Worm (Caenorhabditis elegans): ENCODE measurements around the gene F18H3.1.

F18H3.1 gene

DNA sequence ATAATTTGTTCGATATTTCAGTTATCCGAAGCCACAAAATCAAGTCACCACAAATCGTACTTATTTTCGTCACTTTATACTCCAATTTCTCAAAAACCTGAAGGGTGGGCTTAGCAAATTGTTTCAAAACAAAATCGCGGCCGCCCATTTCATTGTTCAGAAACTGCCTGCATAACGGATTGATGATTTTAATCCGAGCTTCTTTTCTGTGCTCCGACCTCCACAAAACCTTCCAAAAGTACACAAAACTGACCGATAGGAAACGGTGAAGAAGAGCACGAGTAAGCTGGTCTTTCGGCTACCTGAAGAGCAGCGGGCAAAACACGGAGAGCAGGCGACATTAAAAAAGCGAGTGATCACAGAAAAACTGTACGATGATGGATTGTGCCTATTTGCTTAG is 47.0 kb downstream of the F18H3.1 start, which contains the start of gene R01E6.2 (continued):
- TF ChIP-seq gmeb-2 (tag; optimal IDR thresholded peaks at IDR 0.05) (no peak), fax-1 (tag; optimal IDR thresholded peaks at IDR 0.05) (no peak), pha-2 (tag; optimal IDR thresholded peaks at IDR 0.05) (no peak)

DNA sequence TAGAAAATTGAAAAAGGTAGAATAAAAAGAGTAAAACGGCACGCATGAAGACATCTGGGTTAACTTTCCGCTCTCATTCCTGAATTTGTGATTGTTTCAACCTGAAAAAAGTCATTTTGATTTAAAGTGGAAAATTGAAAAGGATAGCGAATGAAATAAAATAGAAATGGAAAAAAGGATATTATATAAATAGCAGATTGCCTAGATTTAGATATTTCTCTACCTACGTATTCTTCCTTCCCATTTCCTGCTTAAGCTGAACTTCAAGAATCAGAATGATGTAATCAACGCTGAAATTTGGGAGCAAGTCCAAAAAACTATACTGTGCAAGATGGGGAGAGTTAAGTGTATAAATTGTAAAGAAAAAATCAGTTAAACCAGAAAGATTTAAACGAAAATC is 50.4 kb downstream of the F18H3.1 start, which contains the start of gene R01E6.7:
TSS of gene R01E6.7 (minus strand) at position 101 of the 400 bp plus-strand sequence.
- TF ChIP-seq ceh-48 (tag; optimal IDR thresholded peaks at IDR 0.05) = no peak
- TF ChIP-seq ceh-34 (tag; optimal IDR thresholded peaks at IDR 0.05) = no peak
- no peak for TF ChIP-seq elt-4 (tag; optimal IDR thresholded peaks at IDR 0.05)
- TF ChIP-seq pha-2 (tag; optimal IDR thresholded peaks at IDR 0.05) = no peak
- TF ChIP-seq ceh-24 (tag; optimal IDR thresholded peaks at IDR 0.05) = no peak
- TF ChIP-seq ceh-30 (tag; optimal IDR thresholded peaks at IDR 0.05) = no peak
- TF ChIP-seq T23F11.4 (GFP tag; optimal IDR thresholded peaks at IDR 0.05) = no peak
- TF ChIP-seq sdc-2 (tag; optimal IDR thresholded peaks at IDR 0.05) = no peak
- no peak for TF ChIP-seq fkh-6 (tag; optimal IDR thresholded peaks at IDR 0.05)
- TF ChIP-seq che-1 (tag; optimal IDR thresholded peaks at IDR 0.05) = no peak
- no peak for TF ChIP-seq ahr-1 (tag; optimal IDR thresholded peaks at IDR 0.05)

All from whole organism, late embryonic.